Fruit fly (Drosophila melanogaster): Measurements from ENCODE around the gene Cyp305a1.

The Cyp305a1 gene

DNA sequence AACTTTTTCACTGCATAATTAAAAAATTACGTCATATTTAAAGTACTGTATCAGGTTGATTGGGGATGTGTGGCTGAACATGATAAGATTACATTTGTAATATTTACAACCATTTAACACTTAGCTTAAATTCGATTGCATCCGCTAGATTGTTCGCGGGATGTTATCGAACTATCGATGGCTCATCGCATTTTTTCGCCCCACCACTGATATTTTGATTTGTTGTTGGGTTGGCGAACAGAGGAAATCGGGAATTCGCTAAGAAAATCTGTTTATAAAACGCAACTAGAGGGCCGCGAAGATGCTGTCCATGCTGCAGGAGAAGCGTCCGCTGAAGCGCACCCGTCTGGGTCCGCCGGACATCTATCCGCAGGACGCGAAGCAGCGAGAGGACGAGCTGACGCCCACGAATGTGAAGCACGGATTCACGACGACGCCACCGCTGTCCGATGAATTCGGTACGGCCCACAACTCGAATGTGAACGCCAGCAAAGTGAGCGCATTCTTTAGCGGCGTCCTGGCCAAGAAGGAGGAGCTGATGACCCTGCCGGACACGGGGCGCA, 23.3 kb upstream of the Cyp305a1 start, which contains the start of gene kto (continued):
- TF ChIP-seq YL-1 (GFP tag; optimal IDR thresholded peaks at IDR 0.05) (peak; percentile 41), Sry-δ (GFP tag; optimal IDR thresholded peaks at IDR 0.05) (peak; percentile 91), CG33213 (GFP tag; optimal IDR thresholded peaks at IDR 0.05) (no peak), CG17829 (tag; optimal IDR thresholded peaks at IDR 0.05) (no peak), ttk (GFP tag; IDR thresholded peaks at IDR 0.05) (no peak), CG10274 (GFP tag; optimal IDR thresholded peaks at IDR 0.05) (no peak), sens (GFP tag) (peak; percentile 84), Lim3 (GFP tag; IDR thresholded peaks at IDR 0.05) (no peak), vvl (GFP tag; IDR thresholded peaks at IDR 0.05) (no peak), CG9797 (GFP tag; optimal IDR thresholded peaks at IDR 0.05) (no peak), Meics (GFP tag; optimal IDR thresholded peaks at IDR 0.05) (no peak), Chrac-16 (GFP tag; optimal IDR thresholded peaks at IDR 0.05) (no peak), CG6791 (GFP tag; IDR thresholded peaks at IDR 0.05; ENCODE audit: partially characterized antibody) (peak; percentile 91), CG15514 (GFP tag; optimal IDR thresholded peaks at IDR 0.05) (peak; percentile 40), CG34224 (GFP tag; IDR thresholded peaks at IDR 0.05; ENCODE audit: partially characterized antibody) (peak; percentile 95), Lhr (GFP tag; optimal IDR thresholded peaks at IDR 0.05) (no peak), Doc3 (GFP tag; IDR thresholded peaks at IDR 0.05; ENCODE audit: partially characterized antibody) (peak; percentile 81), CG1603 (tag; optimal IDR thresholded peaks at IDR 0.05) (no peak), HmgD (GFP tag; optimal IDR thresholded peaks at IDR 0.05) (no peak), Opbp (GFP tag; IDR thresholded peaks at IDR 0.05; ENCODE audit: partially characterized antibody) (peak; percentile 93), CG14441 (GFP tag; IDR thresholded peaks at IDR 0.05) (no peak), Stat92E (GFP tag; optimal IDR thresholded peaks at IDR 0.05) (no peak), CG16813 (GFP tag; IDR thresholded peaks at IDR 0.05; ENCODE audit: partially characterized antibody) (peak; percentile 81), CG34376 (GFP tag; optimal IDR thresholded peaks at IDR 0.05) (peak; percentile 1), toy (GFP tag; IDR thresholded peaks at IDR 0.05) (no peak), zen2 (GFP tag; IDR thresholded peaks at IDR 0.05; ENCODE audit: partially characterized antibody) (peak; percentile 81), TFAM (GFP tag; optimal IDR thresholded peaks at IDR 0.05) (no peak), CG14710 (tag; optimal IDR thresholded peaks at IDR 0.05) (peak; percentile 10), Sry-β (GFP tag; optimal IDR thresholded peaks at IDR 0.05) (no peak), MBD-R2 (GFP tag; IDR thresholded peaks at IDR 0.05) (peak; percentile 69), repo (GFP tag; optimal IDR thresholded peaks at IDR 0.05) (no peak), CG5180 (GFP tag; optimal IDR thresholded peaks at IDR 0.05) (no peak), CG18599 (GFP tag; optimal IDR thresholded peaks at IDR 0.05) (no peak), CG2116 (GFP tag; optimal IDR thresholded peaks at IDR 0.05) (peak; percentile 52), chinmo (GFP tag; IDR thresholded peaks at IDR 0.05; ENCODE audit: partially characterized antibody) (peak; percentile 94), pan (optimal IDR thresholded peaks at IDR 0.05) (no peak), pan (GFP tag; optimal IDR thresholded peaks at IDR 0.05 in 1 of 2, IDR thresholded peaks at IDR 0.05 in 1 of 2) (no peak), CG18262 (tag; optimal IDR thresholded peaks at IDR 0.05) (no peak), C15 (GFP tag; IDR thresholded peaks at IDR 0.05) (no peak), Mes4 (GFP tag; optimal IDR thresholded peaks at IDR 0.05) (no peak), dm (GFP tag; optimal IDR thresholded peaks at IDR 0.05) (no peak), hth (optimal IDR thresholded peaks at IDR 0.05) (no peak), CG12155 (GFP tag; optimal IDR thresholded peaks at IDR 0.05) (no peak), CG4730 (GFP tag; IDR thresholded peaks at IDR 0.05) (no peak), pros (GFP tag; optimal IDR thresholded peaks at IDR 0.05) (no peak), her (GFP tag; optimal IDR thresholded peaks at IDR 0.05) (no peak), pzg (GFP tag; optimal IDR thresholded peaks at IDR 0.05) (peak; percentile 68), oc (tag; optimal IDR thresholded peaks at IDR 0.05) (no peak), CG4360 (GFP tag; IDR thresholded peaks at IDR 0.05) (peak; percentile 76), seq (GFP tag; IDR thresholded peaks at IDR 0.05) (no peak)
